Worm (Caenorhabditis elegans): Measurements from ENCODE around the gene mab-9.

ce11 chrII:568776-569175 lies 53.0 kb downstream of the mab-9 start, which contains the start of gene W08F4.5:
- TF ChIP-seq ama-1 (optimal IDR thresholded peaks at IDR 0.05) (no peak), hmg-4 (GFP tag; optimal IDR thresholded peaks at IDR 0.05) (no peak), tbx-37 (GFP tag; conservative IDR thresholded peaks at IDR 0.05) (no peak)
